Worm (Caenorhabditis elegans) whole organism, L1 larva: ENCODE results near the gene F08C6.5.

Source experiments
- ama-1 ChIP-seq: fragments of 150-350 bp; optimal IDR thresholded peaks from 2 replicates; lab custom pipeline; 2014
- elt-3 ChIP-seq, 6 experiments: fragments of 150-350 bp in 1 of 6; sonication (generic microtip); optimal IDR thresholded peaks; 2 replicates each; lab custom pipeline; 2017 to 2018; ENCODE audit warnings: missing biosample characterization in 6 of 6, missing genetic modification characterization in 6 of 6, inconsistent platforms in 1 of 6
- skn-1 ChIP-seq: fragments of 150-350 bp; optimal IDR thresholded peaks from 2 replicates; lab custom pipeline; 2014; ENCODE audit warnings: missing biosample characterization, missing genetic modification characterization
- snpc-4 ChIP-seq: fragments of 150-350 bp; optimal IDR thresholded peaks from 2 replicates; lab custom pipeline; 2014; ENCODE audit warnings: missing biosample characterization, missing genetic modification characterization
- sox-4 ChIP-seq: sonication (generic microtip); optimal IDR thresholded peaks from 2 replicates; lab custom pipeline; 2016; ENCODE audit warnings: missing genetic modification characterization, missing compliant biosample characterization

ce11 chrX:7541078-7541477 is 18.1 kb upstream of the F08C6.5 start:
- TF ChIP-seq snpc-4 (tag; lab: Kevin White, UChicago) (no peak), elt-3 (tag; optimal IDR thresholded peaks at IDR 0.05; lab: Kevin White, UChicago) (no peak), ama-1 (lab: Kevin White, UChicago) (no peak), sox-4 (no peak), skn-1 (tag; lab: Kevin White, UChicago) (no peak)
